Fruit fly (Drosophila melanogaster): ENCODE results near the gene CG43844.

The CG43844 gene

DNA sequence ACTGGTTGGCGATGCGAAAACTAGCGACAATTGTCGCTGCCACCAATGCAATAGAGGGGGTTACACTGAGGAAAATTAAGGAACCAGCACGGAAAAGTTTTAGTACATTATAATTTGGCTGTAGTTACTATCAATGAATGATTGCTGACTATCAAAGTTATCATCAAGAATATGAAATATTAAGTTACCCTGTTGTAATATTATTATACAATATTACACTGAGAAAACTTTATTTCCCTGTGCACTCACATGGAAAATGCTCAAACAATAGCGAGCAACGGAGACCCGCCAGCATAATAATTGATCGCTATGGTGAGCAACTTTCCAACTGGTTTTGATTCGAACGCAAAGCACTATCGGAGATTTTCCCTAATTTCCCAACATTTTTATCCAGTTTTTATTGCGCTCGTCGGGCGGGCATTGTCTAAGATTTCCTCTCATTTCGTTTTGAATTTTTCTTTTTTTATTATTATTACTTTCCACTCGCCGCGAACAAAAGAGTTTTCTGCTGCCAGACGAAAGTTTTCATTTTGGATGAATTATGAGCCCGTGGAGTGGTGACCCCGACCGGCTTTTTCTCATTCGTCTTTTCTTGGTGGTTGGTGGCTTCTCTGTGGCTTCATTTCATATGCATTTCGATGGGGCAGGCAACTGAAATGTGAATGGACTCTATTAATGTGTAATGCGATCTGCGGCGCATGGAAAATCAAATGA lies 27.0 kb upstream of the CG43844 start (continued):
- TF ChIP-seq CG11504 (tag; optimal IDR thresholded peaks at IDR 0.05): peak; percentile 81
- peak; percentile 51 for TF ChIP-seq CG8359 (GFP tag; optimal IDR thresholded peaks at IDR 0.05; ENCODE audit: borderline replicate concordance)
- peak; percentile 25 for TF ChIP-seq Sry-β (GFP tag; optimal IDR thresholded peaks at IDR 0.05)
- peak; percentile 3 for TF ChIP-seq CG18599 (GFP tag; optimal IDR thresholded peaks at IDR 0.05)
- no peak for TF ChIP-seq hth (optimal IDR thresholded peaks at IDR 0.05)
- peak; percentile 72 for TF ChIP-seq lmd (GFP tag; IDR thresholded peaks at IDR 0.05)
- TF ChIP-seq CG32767 (GFP tag; IDR thresholded peaks at IDR 0.05): peak; percentile 65
- no peak for TF ChIP-seq HmgD (GFP tag; optimal IDR thresholded peaks at IDR 0.05)
- no peak for TF ChIP-seq al (GFP tag; IDR thresholded peaks at IDR 0.05)
- peak; percentile 57 for TF ChIP-seq onecut (GFP tag; IDR thresholded peaks at IDR 0.05)
- TF ChIP-seq Eip74EF (GFP tag; optimal IDR thresholded peaks at IDR 0.05): peak in 1 of 2 experiments; percentile 81
- peak; percentile 79; the same call in 2 of the 3 replicates for TF ChIP-seq croc (GFP tag; conservative IDR thresholded peaks at IDR 0.05)
- TF ChIP-seq Fer2 (tag; optimal IDR thresholded peaks at IDR 0.05): no peak
- TF ChIP-seq CG10147 (GFP tag; optimal IDR thresholded peaks at IDR 0.05): peak; percentile 60
- peak; percentile 86 for TF ChIP-seq salm (tag; optimal IDR thresholded peaks at IDR 0.05)
- TF ChIP-seq CG13624 (GFP tag; optimal IDR thresholded peaks at IDR 0.05): no peak
- peak; percentile 54 for TF ChIP-seq E2f1 (GFP tag; IDR thresholded peaks at IDR 0.05)
- no peak for TF ChIP-seq NC2α (GFP tag; optimal IDR thresholded peaks at IDR 0.05)
- TF ChIP-seq ash1 (GFP tag; optimal IDR thresholded peaks at IDR 0.05): no peak
- no peak for TF ChIP-seq Bgb (GFP tag; IDR thresholded peaks at IDR 0.05; ENCODE audit: partially characterized antibody)
- TF ChIP-seq Max (GFP tag; optimal IDR thresholded peaks at IDR 0.05): peak; percentile 39
- TF ChIP-seq Ets65A (GFP tag): peak; percentile 86
- peak; percentile 59; the same call in 1 of the 2 replicates for TF ChIP-seq CG14014 (GFP tag; IDR thresholded peaks at IDR 0.05)
- no peak for TF ChIP-seq yki (optimal IDR thresholded peaks at IDR 0.05)
- no peak for TF ChIP-seq ems (GFP tag; optimal IDR thresholded peaks at IDR 0.05)
- TF ChIP-seq Dll (GFP tag; IDR thresholded peaks at IDR 0.05; ENCODE audit: partially characterized antibody): no peak
- peak in 1 of 2 experiments; percentile 2 for TF ChIP-seq insv (GFP tag; optimal IDR thresholded peaks at IDR 0.05)
- no peak for TF ChIP-seq hbn (GFP tag; IDR thresholded peaks at IDR 0.05; ENCODE audit: partially characterized antibody)
- peak; percentile 54 for TF ChIP-seq cato (GFP tag; optimal IDR thresholded peaks at IDR 0.05; ENCODE audit: borderline replicate concordance)
- no peak for TF ChIP-seq wdn (GFP tag; IDR thresholded peaks at IDR 0.05)
- no peak for TF ChIP-seq CG34376 (GFP tag; optimal IDR thresholded peaks at IDR 0.05)
- TF ChIP-seq Bteb2 (GFP tag; optimal IDR thresholded peaks at IDR 0.05): no peak
- TF ChIP-seq D19B (GFP tag; optimal IDR thresholded peaks at IDR 0.05): no peak
- peak; percentile 52 for TF ChIP-seq CG13775 (GFP tag; optimal IDR thresholded peaks at IDR 0.05)
- TF ChIP-seq phol (tag; optimal IDR thresholded peaks at IDR 0.05): peak; percentile 85
- TF ChIP-seq trh (GFP tag; optimal IDR thresholded peaks at IDR 0.05): peak; percentile 25
- no peak for TF ChIP-seq CG15073 (GFP tag; optimal IDR thresholded peaks at IDR 0.05)
- TF ChIP-seq gcm (GFP tag; optimal IDR thresholded peaks at IDR 0.05): peak; percentile 96
- peak; percentile 42 for TF ChIP-seq maf-S (GFP tag; optimal IDR thresholded peaks at IDR 0.05)
- TF ChIP-seq CG14441 (GFP tag; IDR thresholded peaks at IDR 0.05): peak; percentile 45
- TF ChIP-seq her (GFP tag; optimal IDR thresholded peaks at IDR 0.05): peak; percentile 41
- peak; percentile 34 for TF ChIP-seq CG17802 (tag; optimal IDR thresholded peaks at IDR 0.05)
- no peak for TF ChIP-seq CG11560 (tag; IDR thresholded peaks at IDR 0.05)
- peak; percentile 69 for TF ChIP-seq ap (GFP tag; IDR thresholded peaks at IDR 0.05)
- TF ChIP-seq repo (GFP tag; optimal IDR thresholded peaks at IDR 0.05): no peak
- peak in 1 of 2 experiments; percentile 96 for TF ChIP-seq eve (GFP tag; optimal IDR thresholded peaks at IDR 0.05)
- peak; percentile 31 for TF ChIP-seq CG18476 (GFP tag; optimal IDR thresholded peaks at IDR 0.05)
- TF ChIP-seq sob (GFP tag; IDR thresholded peaks at IDR 0.05): peak; percentile 37; the same call in 1 of the 2 replicates
- TF ChIP-seq CG3995 (GFP tag; optimal IDR thresholded peaks at IDR 0.05): no peak
- TF ChIP-seq HLH4C (GFP tag; IDR thresholded peaks at IDR 0.05; ENCODE audit: partially characterized antibody): no peak

Data from whole organism, embryonic.